Fruit fly (Drosophila melanogaster) whole organism: Measurements from ENCODE around the gene CG8673.

Source experiments
- Dll ChIP-seq: fragments of >200 bp; optimal IDR thresholded peaks from 2 replicates; lab custom pipeline; 2017
- psq ChIP-seq: fragments of >200 bp; optimal IDR thresholded peaks from 2 replicates; lab custom pipeline; 2017
- usp ChIP-seq: fragments of >200 bp; optimal IDR thresholded peaks from 2 replicates; lab custom pipeline; 2017; ENCODE audit warnings: missing biosample characterization, missing genetic modification characterization, mixed read lengths

DNA sequence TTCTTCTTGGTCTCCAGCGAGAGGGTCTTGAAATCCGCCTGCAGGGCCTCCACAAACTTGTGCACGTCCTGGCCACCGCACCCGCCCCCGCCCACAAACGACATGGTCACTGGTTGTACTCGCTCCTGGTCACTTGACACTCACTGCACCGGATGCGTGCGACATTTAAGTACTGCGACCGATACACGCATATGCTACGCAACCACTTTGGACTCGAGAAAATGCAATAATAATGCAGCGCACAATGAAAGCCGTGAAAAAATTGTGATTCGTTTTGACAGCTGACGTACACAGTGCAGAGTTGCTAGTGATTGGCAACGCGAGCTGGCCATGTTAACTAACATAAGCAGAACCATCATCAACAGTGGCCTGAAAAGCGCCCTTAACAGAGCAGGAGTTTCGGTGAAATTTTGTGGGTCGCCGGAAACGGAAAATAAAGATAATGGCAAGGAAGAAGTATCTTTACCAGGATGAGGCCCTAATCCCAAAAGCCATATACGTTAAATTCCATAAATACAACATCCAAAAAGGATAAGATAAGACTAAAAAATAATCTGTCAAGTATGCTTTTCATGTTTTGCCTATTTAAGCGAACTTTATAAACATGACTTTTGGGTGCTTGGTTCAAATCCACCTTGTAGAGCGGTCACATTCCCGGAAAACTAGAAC, at the start of gene CG8673, which contains the start of gene mon2:
- TF ChIP-seq usp (no peak), Dll (lab: Kevin White, UChicago) (no peak), psq (no peak)
